Worm (Caenorhabditis elegans) whole organism, mixed stage, embryonic: ENCODE measurements around the gene T22F3.8.

Experiments used
- M03D4.4 ChIP-seq: sonication (generic microtip); optimal IDR thresholded peaks from 2 replicates; lab custom pipeline; 2017; ENCODE audit warnings: mild to moderate bottlenecking, missing genetic modification characterization, missing compliant biosample characterization
- elt-3 ChIP-seq: fragments of 150-350 bp; optimal IDR thresholded peaks from 2 replicates; lab custom pipeline; 2014; ENCODE audit warnings: missing biosample characterization, missing genetic modification characterization
- hlh-1 ChIP-seq: fragments of 150-350 bp; optimal IDR thresholded peaks from 2 replicates; lab custom pipeline; 2014; ENCODE audit warnings: missing biosample characterization, missing genetic modification reagents, missing genetic modification characterization
- lin-13 ChIP-seq: fragments of 150-350 bp; optimal IDR thresholded peaks from 2 replicates; lab custom pipeline; 2014; ENCODE audit warnings: missing biosample characterization, missing genetic modification characterization
- mep-1 ChIP-seq: fragments of 150-350 bp; optimal IDR thresholded peaks from 2 replicates; lab custom pipeline; 2017; ENCODE audit warnings: missing biosample characterization, missing genetic modification reagents, missing genetic modification characterization, inconsistent platforms
- nhr-12 ChIP-seq: fragments of 150-350 bp; optimal IDR thresholded peaks from 2 replicates; lab custom pipeline; 2014; ENCODE audit warnings: missing biosample characterization, missing genetic modification characterization
- nhr-28 ChIP-seq: fragments of 150-350 bp; optimal IDR thresholded peaks from 2 replicates; lab custom pipeline; 2014; ENCODE audit warnings: missing biosample characterization, missing genetic modification characterization
- nhr-76 ChIP-seq: sonication (generic microtip); optimal IDR thresholded peaks from 2 replicates; lab custom pipeline; 2017; ENCODE audit warnings: missing biosample characterization, missing genetic modification characterization
- pha-4 ChIP-seq: fragments of 150-350 bp; optimal IDR thresholded peaks from 2 replicates; lab custom pipeline; 2018; ENCODE audit warnings: missing biosample characterization, missing genetic modification reagents, missing genetic modification characterization
- snpc-4 ChIP-seq: fragments of 150-350 bp; optimal IDR thresholded peaks from 2 replicates; lab custom pipeline; 2014; ENCODE audit warnings: missing biosample characterization, missing genetic modification characterization
- sptf-1 ChIP-seq: sonication (generic microtip); optimal IDR thresholded peaks from 2 replicates; lab custom pipeline; 2017; ENCODE audit warnings: mild to moderate bottlenecking, missing genetic modification characterization, moderate library complexity, missing compliant biosample characterization
- unc-39 ChIP-seq: fragments of 150-350 bp; optimal IDR thresholded peaks from 2 replicates; lab custom pipeline; 2014; ENCODE audit warnings: missing biosample characterization, missing genetic modification characterization
- ztf-11 ChIP-seq: fragments of 150-350 bp; optimal IDR thresholded peaks from 2 replicates; lab custom pipeline; 2014; ENCODE audit warnings: missing biosample characterization, missing genetic modification characterization

ce11 chrV:3583622-3584021 lies 21.6 kb downstream of the T22F3.8 start:
- TF ChIP-seq M03D4.4 (tag; lab: Kevin White, UChicago): no peak
- TF ChIP-seq sptf-1 (tag; lab: Kevin White, UChicago): no peak
- TF ChIP-seq mep-1 (tag; lab: Kevin White, UChicago): no peak
- TF ChIP-seq elt-3 (tag; lab: Kevin White, UChicago): no peak
- TF ChIP-seq unc-39 (tag; lab: Kevin White, UChicago): no peak
- TF ChIP-seq ztf-11 (tag; lab: Kevin White, UChicago): no peak
- TF ChIP-seq lin-13 (tag; lab: Kevin White, UChicago): no peak
- TF ChIP-seq nhr-28 (tag; lab: Kevin White, UChicago): no peak
- no peak for TF ChIP-seq nhr-76
- no peak for TF ChIP-seq pha-4 (tag; lab: Kevin White, UChicago)
- no peak for TF ChIP-seq snpc-4 (tag; lab: Kevin White, UChicago)
- no peak for TF ChIP-seq hlh-1
- TF ChIP-seq nhr-12 (tag; lab: Kevin White, UChicago): no peak
